Worm (Caenorhabditis elegans) whole organism, late embryonic: ENCODE results near the gene cka-2.
A peak's percentile ranks its signal among the peaks of the same experiment; 100 is the strongest.
"Not testable (repeated sequence)": the region's sequence is repeated elsewhere in the genome, so short reads cannot be mapped to it uniquely, and the experiment has no call there.

ENCODE experiments used
- C38D4.7 ChIP-seq: fragments of 200-800 bp; sonication (Bioruptor generic); optimal IDR thresholded peaks from 2 replicates; lab custom pipeline; 2018; ENCODE audit warnings: mild to moderate bottlenecking, missing genetic modification characterization, moderate library complexity, missing compliant biosample characterization
- K09A11.1 ChIP-seq: sonication (generic microtip); optimal IDR thresholded peaks from 2 replicates; lab custom pipeline; 2017; ENCODE audit warnings: antibody characterized with exemption, mild to moderate bottlenecking, missing genetic modification characterization, missing compliant biosample characterization; ENCODE audit not compliant: insufficient read depth
- ahr-1 ChIP-seq: sonication (generic microtip); optimal IDR thresholded peaks from 2 replicates; lab custom pipeline; 2016; ENCODE audit warnings: missing genetic modification characterization, missing compliant biosample characterization
- ceh-19 ChIP-seq: fragments of 200-800 bp; sonication (Bioruptor generic); optimal IDR thresholded peaks from 2 replicates; lab custom pipeline; 2018; ENCODE audit warnings: mild to moderate bottlenecking, missing genetic modification characterization, missing compliant biosample characterization
- ceh-30 ChIP-seq: fragments of 150-350 bp; optimal IDR thresholded peaks from 2 replicates; lab custom pipeline; 2014; ENCODE audit warnings: missing biosample characterization, missing genetic modification characterization
- ceh-31 ChIP-seq: sonication (generic microtip); optimal IDR thresholded peaks from 2 replicates; lab custom pipeline; 2016; ENCODE audit warnings: missing genetic modification characterization, missing compliant biosample characterization
- ceh-6 ChIP-seq: fragments of 200-800 bp; sonication (Bioruptor generic); optimal IDR thresholded peaks from 2 replicates; lab custom pipeline; 2018; ENCODE audit warnings: mild to moderate bottlenecking, missing genetic modification characterization, missing compliant biosample characterization
- ceh-9 ChIP-seq: sonication (generic microtip); optimal IDR thresholded peaks from 2 replicates; lab custom pipeline; 2016; ENCODE audit warnings: mild to moderate bottlenecking, missing genetic modification characterization, inconsistent platforms, missing compliant biosample characterization
- elt-4 ChIP-seq: sonication (generic microtip); optimal IDR thresholded peaks from 2 replicates; lab custom pipeline; 2016; ENCODE audit warnings: missing genetic modification characterization, missing compliant biosample characterization
- ets-4 ChIP-seq: sonication (generic microtip); optimal IDR thresholded peaks from 2 replicates; lab custom pipeline; 2016; ENCODE audit warnings: missing genetic modification characterization, missing compliant biosample characterization
- fax-1 ChIP-seq: sonication (generic microtip); optimal IDR thresholded peaks from 2 replicates; lab custom pipeline; 2016; ENCODE audit warnings: missing genotype, missing genetic modification characterization, missing compliant biosample characterization
- fkh-6 ChIP-seq: sonication (generic microtip); optimal IDR thresholded peaks from 2 replicates; lab custom pipeline; 2016; ENCODE audit warnings: missing genetic modification characterization, missing compliant biosample characterization
- hlh-15 ChIP-seq: sonication (generic microtip); optimal IDR thresholded peaks from 2 replicates; lab custom pipeline; 2016; ENCODE audit warnings: missing genetic modification characterization, missing compliant biosample characterization
- hlh-30 ChIP-seq: sonication (generic microtip); optimal IDR thresholded peaks from 2 replicates; lab custom pipeline; 2017; ENCODE audit warnings: antibody characterized with exemption, missing genetic modification characterization, missing compliant biosample characterization; ENCODE audit not compliant: insufficient read depth
- nhr-11 ChIP-seq: fragments of 150-350 bp; optimal IDR thresholded peaks from 2 replicates; lab custom pipeline; 2014; ENCODE audit warnings: missing biosample characterization, missing genetic modification characterization
- nhr-232 ChIP-seq: sonication (generic microtip); optimal IDR thresholded peaks from 2 replicates; lab custom pipeline; 2016; ENCODE audit warnings: missing genetic modification characterization, missing compliant biosample characterization
- pag-3 ChIP-seq: sonication (generic microtip); optimal IDR thresholded peaks from 2 replicates; lab custom pipeline; 2016; ENCODE audit warnings: missing compliant biosample characterization, missing genetic modification characterization, borderline replicate concordance
- rnt-1 ChIP-seq: sonication (generic microtip); optimal IDR thresholded peaks from 2 replicates; lab custom pipeline; 2016; ENCODE audit warnings: missing genetic modification characterization, missing compliant biosample characterization
- sdc-2 ChIP-seq: sonication (generic microtip); optimal IDR thresholded peaks from 2 replicates; lab custom pipeline; 2016; ENCODE audit warnings: missing genotype, missing genetic modification characterization, missing compliant biosample characterization
- sox-2 ChIP-seq: fragments of 200-800 bp; sonication (Bioruptor generic); IDR thresholded peaks from 2 replicates; pipeline ENCODE4 v1.3.6; 2022; ENCODE audit warnings: missing genetic modification reagents, missing genetic modification characterization, missing compliant biosample characterization
- tbx-2 ChIP-seq: sonication (generic microtip); optimal IDR thresholded peaks from 2 replicates; lab custom pipeline; 2016; ENCODE audit warnings: missing genetic modification characterization, missing compliant biosample characterization
- tbx-7 ChIP-seq: sonication (generic microtip); optimal IDR thresholded peaks from 2 replicates; lab custom pipeline; 2016; ENCODE audit warnings: missing genotype, missing genetic modification characterization, missing compliant biosample characterization
- unc-42 ChIP-seq: sonication (generic microtip); optimal IDR thresholded peaks from 2 replicates; lab custom pipeline; 2016; ENCODE audit warnings: missing genotype, missing genetic modification characterization, missing compliant biosample characterization
- unc-55 ChIP-seq: sonication (generic microtip); optimal IDR thresholded peaks from 2 replicates; lab custom pipeline; 2017; ENCODE audit warnings: missing biosample characterization, missing genetic modification reagents, missing genetic modification characterization

The cka-2 gene

DNA sequence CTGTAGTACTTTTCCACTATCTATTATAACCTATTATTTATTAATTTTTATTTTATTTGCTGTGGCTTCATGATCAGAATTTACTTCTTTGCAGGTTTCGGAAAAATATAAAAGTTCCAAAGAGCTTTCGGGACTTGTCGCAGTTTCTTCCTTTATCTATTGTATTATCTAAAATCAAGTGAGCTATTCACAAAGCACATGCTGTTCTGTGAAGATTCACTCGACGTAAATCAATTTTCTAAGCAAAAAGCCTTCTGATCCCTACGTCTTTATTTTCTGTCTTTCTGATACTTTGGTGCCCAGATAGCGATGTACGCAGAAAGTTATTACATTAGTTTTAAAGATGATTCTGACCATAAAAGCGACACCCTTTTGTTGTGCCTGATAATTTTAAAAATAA, 31.2 kb downstream of the cka-2 start:
- TF ChIP-seq unc-42 (tag; lab: Kevin White, UChicago): peak; percentile 36
- TF ChIP-seq C38D4.7: no peak
- TF ChIP-seq, all 69 proteins: peak for 1

DNA sequence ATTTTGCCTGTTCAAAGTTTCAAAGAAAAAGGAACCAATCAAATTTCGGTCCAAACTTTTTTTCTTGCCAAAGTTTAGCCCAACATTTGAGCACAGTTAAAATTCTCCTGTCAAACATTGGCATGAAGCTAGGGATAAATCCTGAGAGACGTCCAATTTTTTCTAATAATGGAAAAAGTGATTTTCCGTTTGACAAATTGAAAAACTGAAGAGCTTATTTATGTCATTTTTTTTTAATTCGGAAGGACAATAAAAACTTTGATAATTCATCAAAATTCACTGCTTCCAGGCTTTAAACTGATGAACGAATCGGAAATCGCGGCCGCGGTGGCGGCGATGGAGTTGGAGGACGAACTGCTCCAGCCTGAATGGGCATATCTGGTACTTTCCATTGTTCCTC, 34.6 kb downstream of the cka-2 start, which contains the start of gene dop-6:
Gene dop-6, plus strand, starts transcription at position 301 of the 400 bp plus-strand sequence.
- TF ChIP-seq sdc-2 (tag; lab: Kevin White, UChicago) (no peak), unc-55 (no peak), elt-4 (tag; lab: Kevin White, UChicago) (no peak), fkh-6 (tag; lab: Kevin White, UChicago) (no peak), pag-3 (tag; lab: Kevin White, UChicago) (no peak), ahr-1 (tag; lab: Kevin White, UChicago) (no peak)

DNA sequence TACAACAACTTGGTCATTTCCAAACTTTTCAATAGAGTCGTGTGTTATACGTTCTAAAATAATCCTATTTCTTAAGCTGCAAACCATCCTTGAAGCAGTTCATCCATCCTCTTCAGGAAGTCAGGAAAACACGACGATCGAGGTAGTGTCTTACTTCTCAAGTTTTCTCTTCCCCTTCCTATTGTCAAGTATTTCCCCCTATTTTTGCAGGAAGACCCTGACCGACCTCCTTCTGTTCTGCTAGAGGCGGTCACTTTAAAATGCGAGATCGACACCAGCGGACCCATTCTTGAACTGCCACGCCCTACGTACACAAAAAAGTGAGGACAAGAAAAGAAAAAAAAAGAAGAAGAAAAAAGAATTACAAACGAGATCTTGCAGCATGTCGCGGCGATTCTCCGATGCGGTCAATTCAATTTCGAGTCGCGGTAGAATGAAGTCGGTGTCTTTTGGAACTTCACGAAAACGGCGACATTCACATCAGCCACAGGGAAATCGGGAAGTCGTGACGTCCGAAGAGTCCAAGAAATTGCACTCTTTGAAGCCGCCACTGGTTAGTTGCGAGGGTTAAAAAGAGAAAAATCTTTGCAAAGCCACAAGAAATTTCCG, 37.0 kb downstream of the cka-2 start:
- TF ChIP-seq tbx-7 (tag; lab: Kevin White, UChicago) (no peak), unc-42 (tag; lab: Kevin White, UChicago) (peak; percentile 58), ceh-19 (GFP tag; lab: Kevin White, UChicago) (no peak)
- TF ChIP-seq, all 69 proteins: peak for 1

DNA sequence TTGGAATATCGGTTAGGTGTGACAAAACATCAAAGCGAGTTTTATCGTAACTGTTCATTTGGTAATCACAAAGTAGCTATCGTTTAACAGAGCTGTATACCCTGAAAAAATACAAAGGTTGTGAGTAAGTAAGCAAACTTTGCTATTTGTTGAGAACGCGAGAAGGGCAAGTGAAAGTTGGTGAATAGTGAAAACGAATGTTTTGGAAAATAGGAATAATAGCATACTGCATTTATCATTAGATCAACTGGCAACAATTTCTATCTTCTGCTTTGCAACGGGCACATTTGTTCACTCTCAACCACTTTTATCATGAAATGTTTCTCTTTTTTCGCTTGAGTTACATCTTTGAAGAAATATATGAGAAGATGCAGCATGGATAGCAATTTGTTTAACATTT, 42.9 kb downstream of the cka-2 start, which contains the start of gene C24A8.5:
Gene C24A8.5, minus strand, starts transcription at position 101 of the 400 bp plus-strand sequence.
- no peak for TF ChIP-seq ets-4 (tag; lab: Kevin White, UChicago)
- TF ChIP-seq hlh-15 (tag; lab: Kevin White, UChicago): no peak
- no peak for TF ChIP-seq ahr-1 (tag; lab: Kevin White, UChicago)
- no peak for TF ChIP-seq ceh-6 (GFP tag; lab: Kevin White, UChicago)
- TF ChIP-seq fax-1 (tag; lab: Kevin White, UChicago): no peak
- TF ChIP-seq tbx-2 (tag; lab: Kevin White, UChicago): no peak
- TF ChIP-seq K09A11.1 (tag; lab: Kevin White, UChicago): no peak
- TF ChIP-seq rnt-1 (tag; lab: Kevin White, UChicago): no peak
- no peak for TF ChIP-seq ceh-9 (tag; lab: Kevin White, UChicago)
- TF ChIP-seq ceh-19 (GFP tag; lab: Kevin White, UChicago): no peak
- no peak for TF ChIP-seq ceh-31 (tag; lab: Kevin White, UChicago)
- no peak for TF ChIP-seq tbx-7 (tag; lab: Kevin White, UChicago)
- no peak for TF ChIP-seq ceh-30 (tag; lab: Kevin White, UChicago)
- no peak for TF ChIP-seq nhr-11 (tag; lab: Kevin White, UChicago)

DNA sequence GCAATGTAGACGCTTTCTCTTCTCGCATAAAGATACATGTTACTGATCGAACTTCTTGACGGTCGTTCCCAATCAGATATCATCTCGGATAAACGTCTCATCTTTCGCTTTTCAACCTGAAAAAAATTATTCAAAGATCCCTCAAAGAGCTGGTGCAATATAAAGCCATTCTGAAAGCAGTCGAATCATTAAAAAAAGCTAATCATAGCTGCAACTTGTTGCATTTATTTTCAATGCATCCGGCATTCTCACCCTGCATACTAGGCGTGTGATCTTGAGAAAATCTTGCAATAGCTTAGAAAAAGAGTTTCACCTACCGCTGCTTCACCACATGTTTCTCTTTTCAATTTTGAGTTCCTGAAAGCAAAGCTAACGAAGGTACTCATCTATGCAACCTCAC, 46.4 kb downstream of the cka-2 start, which contains the start of gene C24A8.6:
Gene C24A8.6, minus strand, starts transcription at position 101 of the 400 bp plus-strand sequence.
- TF ChIP-seq nhr-232 (tag; lab: Kevin White, UChicago); hlh-30 (tag; lab: Kevin White, UChicago); C38D4.7: not testable (repeated sequence)
- TF ChIP-seq, all 69 proteins: peak for 0; not testable (repeated sequence) for 69

DNA sequence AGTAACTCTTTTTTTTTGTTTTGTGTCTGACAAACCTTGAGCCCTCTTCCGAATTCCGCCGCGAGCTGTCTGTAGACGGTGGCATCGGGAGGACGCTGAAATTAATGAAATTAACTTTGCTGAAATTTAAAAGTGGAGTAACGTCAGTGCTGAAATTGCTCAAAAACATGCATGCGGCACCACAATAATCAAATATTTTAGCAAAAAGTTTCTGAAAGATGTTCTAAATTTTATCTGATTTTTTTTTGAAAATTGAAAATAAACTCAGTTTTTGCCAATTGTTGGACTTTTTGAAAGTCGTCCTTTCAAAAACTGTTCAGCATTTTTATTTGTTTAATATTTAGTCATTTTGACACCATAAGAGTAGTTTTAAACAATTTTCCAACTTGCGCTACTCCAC, 50.0 kb downstream of the cka-2 start, which contains the start of gene cst-2:
Gene cst-2, minus strand, starts transcription at position 101 of the 400 bp plus-strand sequence.
- TF ChIP-seq hlh-15 (tag; lab: Kevin White, UChicago); unc-55; K09A11.1 (tag; lab: Kevin White, UChicago): not testable (repeated sequence)

DNA sequence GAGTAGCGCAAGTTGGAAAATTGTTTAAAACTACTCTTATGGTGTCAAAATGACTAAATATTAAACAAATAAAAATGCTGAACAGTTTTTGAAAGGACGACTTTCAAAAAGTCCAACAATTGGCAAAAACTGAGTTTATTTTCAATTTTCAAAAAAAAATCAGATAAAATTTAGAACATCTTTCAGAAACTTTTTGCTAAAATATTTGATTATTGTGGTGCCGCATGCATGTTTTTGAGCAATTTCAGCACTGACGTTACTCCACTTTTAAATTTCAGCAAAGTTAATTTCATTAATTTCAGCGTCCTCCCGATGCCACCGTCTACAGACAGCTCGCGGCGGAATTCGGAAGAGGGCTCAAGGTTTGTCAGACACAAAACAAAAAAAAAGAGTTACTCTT, 53.4 kb downstream of the cka-2 start, which contains the start of gene cst-1:
Gene cst-1, plus strand, starts transcription at position 301 of the 400 bp plus-strand sequence.
- not testable (repeated sequence) for TF ChIP-seq hlh-15 (tag; lab: Kevin White, UChicago); sdc-2 (tag; lab: Kevin White, UChicago); sox-2 (GFP tag; lab: Robert Waterston, UW)
